Fruit fly (Drosophila melanogaster) whole organism, pupa: ENCODE results near the gene aru.
A peak's percentile ranks its signal among the peaks of the same experiment; 100 is the strongest.

Source experiments
- CG10348 ChIP-seq: fragments of 200-800 bp; sonication (Bioruptor generic); IDR thresholded peaks from 2 replicates; pipeline ENCODE4 v1.3.6; 2022; ENCODE audit warnings: missing biosample characterization, missing genetic modification characterization
- CG12605 ChIP-seq: fragments of 200-800 bp; sonication (Bioruptor generic); IDR thresholded peaks from 2 replicates; pipeline ENCODE4 v1.3.6; 2022; ENCODE audit warnings: missing biosample characterization, missing genetic modification characterization
- CG13204 ChIP-seq: fragments of 200-800 bp; sonication (Bioruptor generic); optimal IDR thresholded peaks from 2 replicates; lab custom pipeline; 2018; ENCODE audit warnings: missing biosample characterization, mild to moderate bottlenecking, missing genetic modification characterization, moderate library complexity
- CG14655 ChIP-seq: fragments of 200-800 bp; sonication (Bioruptor generic); optimal IDR thresholded peaks from 3 replicates; lab custom pipeline; 2017; ENCODE audit warnings: mild to moderate bottlenecking, missing biosample characterization, missing genetic modification reagents, missing genetic modification characterization
- CG15710 ChIP-seq: fragments of 200-800 bp; sonication (Bioruptor generic); optimal IDR thresholded peaks from 2 replicates; lab custom pipeline; 2018; ENCODE audit warnings: missing biosample characterization, mild to moderate bottlenecking, missing genetic modification characterization, moderate library complexity
- CG17806 ChIP-seq: fragments of 200-800 bp; sonication (Bioruptor generic); optimal IDR thresholded peaks from 2 replicates; lab custom pipeline; 2018; ENCODE audit warnings: missing biosample characterization, mild to moderate bottlenecking, missing genetic modification characterization, moderate library complexity
- CG32121 ChIP-seq: fragments of 200-800 bp; sonication (Bioruptor generic); IDR thresholded peaks from 2 replicates; pipeline ENCODE4 v1.3.6; 2022; ENCODE audit warnings: missing biosample characterization, missing genetic modification characterization
- CG34367 ChIP-seq: fragments of 200-800 bp; sonication (Bioruptor generic); optimal IDR thresholded peaks from 2 replicates; lab custom pipeline; 2018; ENCODE audit warnings: missing biosample characterization, mild to moderate bottlenecking, missing genetic modification characterization
- CG4496 ChIP-seq: fragments of 200-800 bp; sonication (Bioruptor generic); IDR thresholded peaks from 3 replicates; pipeline ENCODE4 v1.3.6; 2022; ENCODE audit warnings: missing biosample characterization, missing genetic modification characterization
- CG8159 ChIP-seq: fragments of 200-800 bp; sonication (Bioruptor generic); optimal IDR thresholded peaks from 3 replicates; lab custom pipeline; 2018; ENCODE audit warnings: missing biosample characterization, mild to moderate bottlenecking, missing genetic modification characterization, moderate library complexity
- CG8301 ChIP-seq: fragments of 200-800 bp; sonication (Bioruptor generic); optimal IDR thresholded peaks from 2 replicates; lab custom pipeline; 2018; ENCODE audit warnings: missing biosample characterization, mild to moderate bottlenecking, missing genetic modification characterization
- CG9948 ChIP-seq: fragments of 200-800 bp; sonication (Bioruptor generic); optimal IDR thresholded peaks from 2 replicates; lab custom pipeline; 2018; ENCODE audit warnings: missing biosample characterization, mild to moderate bottlenecking, missing genetic modification characterization, moderate library complexity
- D1 ChIP-seq: fragments of 200-800 bp; sonication (Bioruptor generic); optimal IDR thresholded peaks from 2 replicates; lab custom pipeline; 2018; ENCODE audit warnings: missing biosample characterization, mild to moderate bottlenecking, missing genetic modification characterization, moderate library complexity
- EcR ChIP-seq: fragments of 200-800 bp; sonication (Bioruptor generic); optimal IDR thresholded peaks from 3 replicates; lab custom pipeline; 2019; ENCODE audit warnings: missing biosample characterization, missing genetic modification characterization, mild to moderate bottlenecking, moderate library complexity, missing genetic modification reagents
- Ets98B ChIP-seq: fragments of 200-800 bp; sonication (Bioruptor generic); IDR thresholded peaks from 2 replicates; pipeline ENCODE4 v1.3.6; 2022; ENCODE audit warnings: missing biosample characterization, missing genetic modification characterization
- Pif1A ChIP-seq: fragments of 200-800 bp; sonication (Bioruptor generic); optimal IDR thresholded peaks from 3 replicates; lab custom pipeline; 2016; ENCODE audit warnings: missing biosample characterization, missing genetic modification characterization
- Pif1B ChIP-seq: fragments of 200-800 bp; sonication (Bioruptor generic); optimal IDR thresholded peaks from 3 replicates; lab custom pipeline; 2016; ENCODE audit warnings: missing biosample characterization, missing genetic modification characterization
- Snoo ChIP-seq: fragments of 200-800 bp; sonication (Bioruptor generic); optimal IDR thresholded peaks from 3 replicates; lab custom pipeline; 2017; ENCODE audit warnings: missing biosample characterization, mild to moderate bottlenecking, missing genetic modification characterization, inconsistent platforms
- fd96Ca ChIP-seq: fragments of 200-800 bp; sonication (Bioruptor generic); IDR thresholded peaks from 3 replicates; pipeline ENCODE4 v1.3.6; 2022; ENCODE audit warnings: missing biosample characterization, missing genetic modification characterization
- gl ChIP-seq: fragments of 200-800 bp; sonication (Bioruptor generic); optimal IDR thresholded peaks from 2 replicates; lab custom pipeline; 2018; ENCODE audit warnings: missing biosample characterization, mild to moderate bottlenecking, missing genetic modification characterization
- rn ChIP-seq: fragments of 200-800 bp; sonication (Bioruptor generic); IDR thresholded peaks from 2 replicates; pipeline ENCODE4 v1.3.6; 2022; ENCODE audit warnings: missing biosample characterization, missing genetic modification characterization

The aru gene

dm6 chr2L:868961-869360 is 807 bp upstream of the aru start:
- TF ChIP-seq fd96Ca (GFP tag; lab: Robert Waterston, UW) (no peak), CG32121 (GFP tag; lab: Robert Waterston, UW) (no peak), CG15710 (tag; lab: Kevin White, UChicago) (no peak), CG10348 (no peak), CG9948 (tag; lab: Kevin White, UChicago) (no peak), CG8159 (tag; lab: Kevin White, UChicago) (no peak)
- TF ChIP-seq, all 21 proteins: peak for 0

- peak; percentile 91 for TF ChIP-seq CG8301 (tag; lab: Kevin White, UChicago)
- peak; percentile 79 for TF ChIP-seq rn
- peak; percentile 81 for TF ChIP-seq CG34367 (tag; lab: Kevin White, UChicago)
- peak; percentile 85 for TF ChIP-seq CG8159 (tag; lab: Kevin White, UChicago)
- peak; percentile 4 for TF ChIP-seq EcR
- peak; percentile 93 for TF ChIP-seq CG12605 (GFP tag; lab: Robert Waterston, UW)
- TF ChIP-seq fd96Ca (GFP tag; lab: Robert Waterston, UW) = peak; percentile 94
- TF ChIP-seq CG15710 (tag; lab: Kevin White, UChicago) = peak; percentile 91
- peak; percentile 91 for TF ChIP-seq Snoo
- peak; percentile 90 for TF ChIP-seq CG14655 (GFP tag; lab: Kevin White, UChicago)
- TF ChIP-seq CG10348 = peak; percentile 86
- peak; percentile 80 for TF ChIP-seq CG9948 (tag; lab: Kevin White, UChicago)
- TF ChIP-seq gl (tag; lab: Kevin White, UChicago) = peak; percentile 62
- TF ChIP-seq CG13204 (GFP tag; lab: Kevin White, UChicago) = peak; percentile 63
- TF ChIP-seq Pif1B (GFP tag; lab: Kevin White, UChicago) = peak; percentile 91
- peak; percentile 93 for TF ChIP-seq CG32121 (GFP tag; lab: Robert Waterston, UW)
- peak; percentile 95 for TF ChIP-seq Ets98B (GFP tag; lab: Robert Waterston, UW)
- peak; percentile 86 for TF ChIP-seq CG17806 (tag; lab: Kevin White, UChicago)
- TF ChIP-seq CG4496 (GFP tag; lab: Robert Waterston, UW) = peak; percentile 97
- peak; percentile 93 for TF ChIP-seq Pif1A (GFP tag; lab: Kevin White, UChicago)
- no peak for TF ChIP-seq D1
Measured at dm6 chr2L:866950-867744, 1.0 kb downstream of the aru start.

DNA sequence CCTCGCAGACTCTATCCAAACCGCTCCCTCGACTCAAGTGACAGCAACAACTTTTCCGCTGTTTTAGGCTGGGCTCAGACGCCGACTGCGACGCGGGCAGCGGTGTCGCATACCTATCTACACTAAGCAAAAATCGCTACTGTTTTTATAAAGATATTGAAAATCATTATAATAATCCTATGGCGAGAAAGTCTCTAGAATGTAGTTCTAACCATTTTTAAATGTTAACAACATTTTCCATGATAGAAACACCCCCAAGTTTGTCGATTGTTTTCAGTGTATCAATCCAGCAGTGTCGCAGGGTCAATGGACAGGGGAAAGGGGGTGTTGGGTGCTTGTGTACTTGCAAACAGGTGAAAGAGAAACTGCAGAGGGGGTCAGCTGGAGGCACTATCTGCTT is 2.3 kb downstream of the aru start:
- TF ChIP-seq CG9948 (tag; lab: Kevin White, UChicago) (peak; percentile 94), CG8301 (tag; lab: Kevin White, UChicago) (peak; percentile 93), rn (peak; percentile 97), D1 (no peak), gl (tag; lab: Kevin White, UChicago) (peak; percentile 92), Pif1B (GFP tag; lab: Kevin White, UChicago) (peak; percentile 97), CG17806 (tag; lab: Kevin White, UChicago) (peak; percentile 95), CG14655 (GFP tag; lab: Kevin White, UChicago) (peak; percentile 96), CG10348 (peak; percentile 87), Snoo (peak; percentile 97), Ets98B (GFP tag; lab: Robert Waterston, UW) (peak; percentile 98), CG13204 (GFP tag; lab: Kevin White, UChicago) (peak; percentile 85), fd96Ca (GFP tag; lab: Robert Waterston, UW) (peak; percentile 98), CG4496 (GFP tag; lab: Robert Waterston, UW) (peak; percentile 98), CG8159 (tag; lab: Kevin White, UChicago) (peak; percentile 95), CG32121 (GFP tag; lab: Robert Waterston, UW) (peak; percentile 97), CG15710 (tag; lab: Kevin White, UChicago) (peak; percentile 95), CG12605 (GFP tag; lab: Robert Waterston, UW) (peak; percentile 96), Pif1A (GFP tag; lab: Kevin White, UChicago) (peak; percentile 98), EcR (peak; percentile 89), CG34367 (tag; lab: Kevin White, UChicago) (peak; percentile 95)

- no peak for TF ChIP-seq CG4496 (GFP tag; lab: Robert Waterston, UW)
- TF ChIP-seq Pif1B (GFP tag; lab: Kevin White, UChicago) = no peak
- TF ChIP-seq CG12605 (GFP tag; lab: Robert Waterston, UW) = no peak
- TF ChIP-seq, all 21 proteins: peak for 0
Measured at dm6 chr2L:859897-860296, 8.3 kb downstream of the aru start, which contains the start of gene CG13950. Gene CG13950, plus strand, starts transcription at chr2L:860197.

- TF ChIP-seq CG15710 (tag; lab: Kevin White, UChicago) (peak; percentile 25), CG8159 (tag; lab: Kevin White, UChicago) (peak; percentile 6), Snoo (no peak)
Measured at dm6 chr2L:857897-858517, 10.1 kb downstream of the aru start.
